Fruit fly (Drosophila melanogaster): Measurements from ENCODE around the gene Tmem43.

Gene Tmem43

DNA sequence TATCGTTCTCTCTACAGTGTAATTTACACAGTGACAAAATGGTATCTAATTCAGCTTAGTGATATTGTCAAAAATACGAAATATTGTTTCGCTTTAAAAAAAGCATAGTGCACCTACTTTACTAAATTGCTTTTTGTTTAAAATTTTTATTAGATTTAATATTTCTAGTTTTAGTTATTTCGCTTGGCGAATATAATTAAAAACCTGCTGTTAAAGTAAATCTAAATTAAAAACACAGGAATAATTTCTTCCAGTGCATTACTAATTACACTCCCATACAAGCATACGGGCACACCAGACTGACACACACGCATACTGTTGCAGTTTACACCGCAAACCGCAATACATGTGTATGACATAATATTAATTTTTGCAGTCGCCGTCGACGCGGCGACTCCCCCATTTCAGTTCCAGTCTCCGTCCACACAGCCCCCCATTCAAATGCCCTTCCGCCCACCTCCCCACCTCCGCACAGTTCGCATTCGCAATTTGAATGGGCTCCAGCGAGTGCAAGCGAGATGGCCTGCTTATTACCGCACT, 51.1 kb downstream of the Tmem43 start (continued):
- TF ChIP-seq CG4730 (GFP tag; IDR thresholded peaks at IDR 0.05), result peak; percentile 63
- peak; percentile 68; the same call in 1 of the 2 replicates for TF ChIP-seq MBD-R2 (GFP tag; IDR thresholded peaks at IDR 0.05)
- TF ChIP-seq Spps (tag; optimal IDR thresholded peaks at IDR 0.05), result no peak
